Fruit fly (Drosophila melanogaster) whole organism, embryonic: ENCODE data around the gene spd-2.

ENCODE experiments used
- Asciz ChIP-seq: fragments of 200-800 bp; sonication (Bioruptor generic); optimal IDR thresholded peaks from 2 replicates; lab custom pipeline; 2017; ENCODE audit warnings: missing biosample characterization, mild to moderate bottlenecking, missing genetic modification characterization, missing genetic modification reagents
- B-H1 ChIP-seq: fragments of 200-800 bp; sonication (Bioruptor generic); IDR thresholded peaks from 3 replicates; pipeline ENCODE4 v1.3.6; 2022; ENCODE audit warnings: missing biosample characterization, missing genetic modification characterization
- B-H2 ChIP-seq: fragments of 200-800 bp; sonication (Bioruptor generic); optimal IDR thresholded peaks from 2 replicates; lab custom pipeline; 2018; ENCODE audit warnings: missing biosample characterization, mild to moderate bottlenecking, missing genetic modification characterization
- CG10267 ChIP-seq: fragments of 200-800 bp; sonication (Bioruptor generic); optimal IDR thresholded peaks from 2 replicates; lab custom pipeline; 2018; ENCODE audit warnings: missing biosample characterization, mild to moderate bottlenecking, missing genetic modification characterization, moderate library complexity
- CG10565 ChIP-seq: fragments of 200-800 bp; sonication (Bioruptor generic); optimal IDR thresholded peaks from 3 replicates; lab custom pipeline; 2016; ENCODE audit warnings: missing biosample characterization, mild to moderate bottlenecking, missing genetic modification characterization
- CG12155 ChIP-seq: fragments of 200-800 bp; sonication (Bioruptor generic); optimal IDR thresholded peaks from 3 replicates; lab custom pipeline; 2016; ENCODE audit warnings: missing biosample characterization, missing genetic modification characterization
- CG12236 ChIP-seq: fragments of 200-800 bp; sonication (Bioruptor generic); optimal IDR thresholded peaks from 2 replicates; lab custom pipeline; 2016; ENCODE audit warnings: missing biosample characterization, missing genetic modification characterization
- CG12299 ChIP-seq: fragments of 200-800 bp; sonication (Bioruptor generic); optimal IDR thresholded peaks from 2 replicates; lab custom pipeline; 2018; ENCODE audit warnings: missing biosample characterization, mild to moderate bottlenecking, missing genetic modification characterization
- CG13424 ChIP-seq: fragments of 200-800 bp; sonication (Bioruptor generic); optimal IDR thresholded peaks from 2 replicates; lab custom pipeline; 2019; ENCODE audit warnings: missing biosample characterization, mild to moderate bottlenecking, missing genetic modification characterization, moderate library complexity
- CG14050 ChIP-seq: fragments of 200-800 bp; sonication (Bioruptor generic); IDR thresholded peaks from 3 replicates; pipeline ENCODE4 v1.3.6; 2022; ENCODE audit warnings: missing biosample characterization, missing genetic modification characterization
- CG14710 ChIP-seq: fragments of 200-800 bp; sonication (Bioruptor generic); optimal IDR thresholded peaks from 3 replicates; lab custom pipeline; 2019; ENCODE audit warnings: missing biosample characterization, mild to moderate bottlenecking, missing genetic modification characterization, moderate library complexity
- CG18599 ChIP-seq: fragments of 200-800 bp; sonication (Bioruptor generic); optimal IDR thresholded peaks from 3 replicates; lab custom pipeline; 2017; ENCODE audit warnings: missing biosample characterization, missing genetic modification characterization, mild to moderate bottlenecking, moderate library complexity, missing genetic modification reagents
- CG18619 ChIP-seq: fragments of 200-800 bp; sonication (Bioruptor generic); optimal IDR thresholded peaks from 3 replicates; lab custom pipeline; 2017; ENCODE audit warnings: missing biosample characterization, mild to moderate bottlenecking, missing genetic modification characterization
- CG2678 ChIP-seq: fragments of 200-800 bp; sonication (Bioruptor generic); optimal IDR thresholded peaks from 3 replicates; lab custom pipeline; 2019; ENCODE audit warnings: missing biosample characterization, mild to moderate bottlenecking, missing genetic modification characterization, moderate library complexity
- CG2712 ChIP-seq: fragments of 200-800 bp; optimal IDR thresholded peaks from 3 replicates; lab custom pipeline; 2019; ENCODE audit warnings: missing biosample characterization, mild to moderate bottlenecking, missing genetic modification characterization, moderate library complexity
- CG2889 ChIP-seq: fragments of 200-800 bp; sonication (Bioruptor generic); IDR thresholded peaks from 3 replicates; pipeline ENCODE4 v1.3.6; 2022; ENCODE audit warnings: missing biosample characterization, missing genetic modification characterization
- CG32767 ChIP-seq: fragments of 200-800 bp; sonication (Bioruptor generic); IDR thresholded peaks from 2 replicates; pipeline ENCODE4 v1.3.6; 2022; ENCODE audit warnings: missing biosample characterization, missing genetic modification characterization
- CG5245 ChIP-seq: fragments of 200-800 bp; sonication (Bioruptor generic); optimal IDR thresholded peaks from 3 replicates; lab custom pipeline; 2016; ENCODE audit warnings: missing biosample characterization, missing genetic modification characterization
- CG5953 ChIP-seq: fragments of 200-800 bp; sonication (Bioruptor generic); IDR thresholded peaks from 2 replicates; pipeline ENCODE4 v1.3.6; 2022; ENCODE audit warnings: missing biosample characterization, missing genetic modification characterization
- CG7987 ChIP-seq: fragments of 200-800 bp; sonication (Bioruptor generic); optimal IDR thresholded peaks from 2 replicates; lab custom pipeline; 2018; ENCODE audit warnings: missing biosample characterization, mild to moderate bottlenecking, missing genetic modification characterization, moderate library complexity
- CG8359 ChIP-seq: fragments of 200-800 bp; sonication (Bioruptor generic); optimal IDR thresholded peaks from 2 replicates; lab custom pipeline; 2017; ENCODE audit warnings: missing biosample characterization, mild to moderate bottlenecking, missing genetic modification characterization, borderline replicate concordance
- CkIIα-i1 ChIP-seq: fragments of 200-800 bp; sonication (Bioruptor generic); IDR thresholded peaks from 2 replicates; pipeline ENCODE4 v1.3.6; 2022; ENCODE audit warnings: missing biosample characterization, missing genetic modification characterization
- Dp ChIP-seq: fragments of 200-800 bp; sonication (Bioruptor generic); optimal IDR thresholded peaks from 2 replicates; lab custom pipeline; 2018; ENCODE audit warnings: missing biosample characterization, mild to moderate bottlenecking, missing genetic modification characterization, moderate library complexity
- Ets65A ChIP-seq: fragments of 200-800 bp; sonication (Bioruptor generic); peaks from one replicate; lab custom pipeline; 2016; ENCODE audit warnings: missing biosample characterization, missing genetic modification characterization
- Hey ChIP-seq: fragments of 200-800 bp; sonication (Bioruptor generic); optimal IDR thresholded peaks from 3 replicates; lab custom pipeline; 2018; ENCODE audit warnings: missing biosample characterization, mild to moderate bottlenecking, missing genetic modification characterization
- Lhr ChIP-seq: fragments of 200-800 bp; sonication (Bioruptor generic); optimal IDR thresholded peaks from 3 replicates; lab custom pipeline; 2017; ENCODE audit warnings: mild to moderate bottlenecking, missing biosample characterization, missing genetic modification reagents, missing genetic modification characterization
- Meics ChIP-seq: fragments of 200-800 bp; sonication (Bioruptor generic); optimal IDR thresholded peaks from 2 replicates; lab custom pipeline; 2017; ENCODE audit warnings: missing biosample characterization, mild to moderate bottlenecking, missing genetic modification characterization
- Nf-YA ChIP-seq: fragments of 200-800 bp; sonication (Bioruptor generic); IDR thresholded peaks from 2 replicates; pipeline ENCODE4 v1.3.6; 2022; ENCODE audit warnings: missing biosample characterization, missing genetic modification characterization
- Oli ChIP-seq: fragments of 200-800 bp; sonication (Bioruptor generic); optimal IDR thresholded peaks from 2 replicates; lab custom pipeline; 2018; ENCODE audit warnings: missing biosample characterization, mild to moderate bottlenecking, missing genetic modification characterization, moderate library complexity
- PHDP ChIP-seq: fragments of 200-800 bp; sonication (Bioruptor generic); optimal IDR thresholded peaks from 3 replicates; lab custom pipeline; 2018; ENCODE audit warnings: missing biosample characterization, mild to moderate bottlenecking, missing genetic modification characterization, moderate library complexity
- Sox100B ChIP-seq: fragments of 200-800 bp; sonication (Bioruptor generic); optimal IDR thresholded peaks from 3 replicates; lab custom pipeline; 2018; ENCODE audit warnings: missing biosample characterization, mild to moderate bottlenecking, missing genetic modification characterization
- abd-A ChIP-seq: fragments of 200-800 bp; sonication (Bioruptor generic); optimal IDR thresholded peaks from 3 replicates; lab custom pipeline; 2019; ENCODE audit warnings: missing biosample characterization, mild to moderate bottlenecking, missing genetic modification characterization, moderate library complexity
- chm ChIP-seq: fragments of 200-800 bp; sonication (Bioruptor generic); IDR thresholded peaks from 2 replicates; pipeline ENCODE4 v1.3.6; 2022; ENCODE audit warnings: missing biosample characterization, missing genetic modification characterization
- crc ChIP-seq: fragments of 200-800 bp; sonication (Bioruptor generic); optimal IDR thresholded peaks from 2 replicates; lab custom pipeline; 2016; ENCODE audit warnings: missing biosample characterization, missing genetic modification characterization
- fru ChIP-seq: fragments of >200 bp; optimal IDR thresholded peaks from 2 replicates; lab custom pipeline; 2017
- gce ChIP-seq: fragments of 200-800 bp; sonication (Bioruptor generic); IDR thresholded peaks from 3 replicates; pipeline ENCODE4 v1.3.6; 2022; ENCODE audit warnings: missing biosample characterization, missing genetic modification characterization
- her ChIP-seq: fragments of 200-800 bp; sonication (Bioruptor generic); optimal IDR thresholded peaks from 2 replicates; lab custom pipeline; 2016; ENCODE audit warnings: missing biosample characterization, missing genetic modification characterization
- klu ChIP-seq: fragments of 200-800 bp; sonication (Bioruptor generic); IDR thresholded peaks from 2 replicates; pipeline ENCODE4 v1.3.6; 2022; ENCODE audit warnings: missing biosample characterization, missing genetic modification characterization
- knrl ChIP-seq: fragments of 200-800 bp; sonication (Bioruptor generic); IDR thresholded peaks from 3 replicates; pipeline ENCODE4 v1.3.6; 2022; ENCODE audit warnings: missing biosample characterization, missing genetic modification characterization; ENCODE audit not compliant: partially characterized antibody
- lov ChIP-seq, 2 experiments: fragments of 200-800 bp in 1 of 2; fragments of >200 bp in 1 of 2; sonication (Bioruptor generic) in 1 of 2; IDR thresholded peaks in 1 of 2; optimal IDR thresholded peaks in 1 of 2; 2 replicates in 1 of 2; 3 replicates in 1 of 2; pipeline versions ENCODE4 v1.3.6 to Lab custom; 2017 to 2022; ENCODE audit warnings: missing biosample characterization in 1 of 2, missing genetic modification characterization in 1 of 2
- psq ChIP-seq: fragments of 200-800 bp; sonication (Bioruptor generic); optimal IDR thresholded peaks from 2 replicates; lab custom pipeline; 2017; ENCODE audit warnings: missing biosample characterization, missing genetic modification characterization
- pum ChIP-seq: fragments of 200-800 bp; sonication (Bioruptor generic); optimal IDR thresholded peaks from 2 replicates; lab custom pipeline; 2016; ENCODE audit warnings: missing biosample characterization, missing genetic modification characterization
- slp2 ChIP-seq: fragments of 200-800 bp; sonication (Bioruptor generic); optimal IDR thresholded peaks from 2 replicates; lab custom pipeline; 2016; ENCODE audit warnings: missing biosample characterization, missing genetic modification characterization
- so ChIP-seq: fragments of 200-800 bp; sonication (Bioruptor generic); IDR thresholded peaks from 3 replicates; pipeline ENCODE4 v1.3.6; 2022; ENCODE audit warnings: missing biosample characterization, missing genetic modification characterization
- tio ChIP-seq: fragments of 200-800 bp; sonication (Bioruptor generic); optimal IDR thresholded peaks from 2 replicates; lab custom pipeline; 2017; ENCODE audit warnings: missing biosample characterization, missing genetic modification characterization, inconsistent platforms
- trem ChIP-seq: fragments of 200-800 bp; optimal IDR thresholded peaks from 3 replicates; lab custom pipeline; 2019; ENCODE audit warnings: missing biosample characterization, mild to moderate bottlenecking, missing genetic modification characterization, moderate library complexity
- trh ChIP-seq: fragments of 200-800 bp; sonication (Bioruptor generic); optimal IDR thresholded peaks from 2 replicates; lab custom pipeline; 2016; ENCODE audit warnings: missing biosample characterization, missing genetic modification characterization
- vnd ChIP-seq: fragments of 200-800 bp; sonication (Bioruptor generic); IDR thresholded peaks from 3 replicates; pipeline ENCODE4 v1.3.6; 2022; ENCODE audit warnings: missing biosample characterization, missing genetic modification characterization; ENCODE audit not compliant: partially characterized antibody
- zen ChIP-seq: fragments of 200-800 bp; sonication (Bioruptor generic); optimal IDR thresholded peaks from 3 replicates; lab custom pipeline; 2018; ENCODE audit warnings: missing biosample characterization, mild to moderate bottlenecking, missing genetic modification characterization, moderate library complexity
- zfh1 ChIP-seq: fragments of 200-800 bp; sonication (Bioruptor generic); IDR thresholded peaks from 3 replicates; pipeline ENCODE4 v1.3.6; 2022; ENCODE audit warnings: missing biosample characterization, missing genetic modification characterization
- zfh2 ChIP-seq: fragments of 200-800 bp; sonication (Bioruptor generic); optimal IDR thresholded peaks from 2 replicates; lab custom pipeline; 2016; ENCODE audit warnings: missing biosample characterization, missing genetic modification characterization

The spd-2 gene

dm6 chr3L:16635566-16636210 lies 40.9 kb upstream of the spd-2 start (continued):
- TF ChIP-seq tio (GFP tag; lab: Kevin White, UChicago), result peak; percentile 6
- peak; percentile 38 for TF ChIP-seq Oli (tag; lab: Kevin White, UChicago)
- no peak for TF ChIP-seq Asciz (GFP tag; lab: Kevin White, UChicago)
- peak; percentile 46 for TF ChIP-seq CG2712
- TF ChIP-seq CkIIα-i1 (GFP tag; lab: Robert Waterston, UW), result no peak
- TF ChIP-seq chm (GFP tag; lab: Robert Waterston, UW), result no peak
- TF ChIP-seq abd-A, result no peak
- TF ChIP-seq CG13424 (tag; lab: Kevin White, UChicago), result no peak
- no peak for TF ChIP-seq vnd (GFP tag; lab: Robert Waterston, UW)
- no peak for TF ChIP-seq fru
- TF ChIP-seq zfh2 (GFP tag; lab: Kevin White, UChicago), result no peak
- TF ChIP-seq CG7987, result no peak
- TF ChIP-seq trh (GFP tag; lab: Kevin White, UChicago), result no peak
- TF ChIP-seq her (GFP tag; lab: Kevin White, UChicago), result no peak
- TF ChIP-seq CG5245 (GFP tag; lab: Kevin White, UChicago), result no peak
- TF ChIP-seq lov (optimal IDR thresholded peaks at IDR 0.05; lab: Kevin White, UChicago), result no peak
- TF ChIP-seq lov (GFP tag; IDR thresholded peaks at IDR 0.05; lab: Robert Waterston, UW), result no peak
- TF ChIP-seq CG8359, result no peak
- no peak for TF ChIP-seq Hey (tag; lab: Kevin White, UChicago)
- TF ChIP-seq CG12236 (GFP tag; lab: Kevin White, UChicago), result no peak
- no peak for TF ChIP-seq CG10565 (GFP tag; lab: Kevin White, UChicago)
- no peak for TF ChIP-seq B-H1 (GFP tag; lab: Robert Waterston, UW)
- TF ChIP-seq Nf-YA (GFP tag; lab: Robert Waterston, UW), result no peak
- TF ChIP-seq CG5953 (GFP tag; lab: Robert Waterston, UW), result no peak
- no peak for TF ChIP-seq Ets65A (GFP tag; lab: Kevin White, UChicago)
- peak; percentile 59 for TF ChIP-seq CG2678 (tag; lab: Kevin White, UChicago)
- peak; percentile 29 for TF ChIP-seq CG14710 (tag; lab: Kevin White, UChicago)
- TF ChIP-seq slp2 (GFP tag; lab: Kevin White, UChicago), result no peak
- no peak for TF ChIP-seq CG12299 (tag; lab: Kevin White, UChicago)
- TF ChIP-seq zen, result no peak
- TF ChIP-seq klu (GFP tag; lab: Robert Waterston, UW), result no peak
- TF ChIP-seq CG12155 (GFP tag; lab: Kevin White, UChicago), result no peak
- no peak for TF ChIP-seq zfh1
- TF ChIP-seq CG18599 (GFP tag; lab: Kevin White, UChicago), result no peak
- TF ChIP-seq knrl (GFP tag; lab: Robert Waterston, UW), result no peak
- no peak for TF ChIP-seq psq (GFP tag; lab: Kevin White, UChicago)
- peak; percentile 9 for TF ChIP-seq CG10267 (tag; lab: Kevin White, UChicago)
- peak; percentile 6 for TF ChIP-seq trem
- no peak for TF ChIP-seq crc (GFP tag; lab: Kevin White, UChicago)
- TF ChIP-seq so (GFP tag; lab: Robert Waterston, UW), result no peak
- no peak for TF ChIP-seq CG14050 (GFP tag; lab: Robert Waterston, UW)
- peak; percentile 4 for TF ChIP-seq Meics (GFP tag; lab: Kevin White, UChicago)
- TF ChIP-seq Lhr (GFP tag; lab: Kevin White, UChicago), result no peak
- TF ChIP-seq pum (GFP tag; lab: Kevin White, UChicago), result no peak
- TF ChIP-seq Dp (GFP tag; lab: Kevin White, UChicago), result no peak
- no peak for TF ChIP-seq CG18619 (GFP tag; lab: Kevin White, UChicago)
- TF ChIP-seq Sox100B (GFP tag; lab: Kevin White, UChicago), result peak; percentile 18
- TF ChIP-seq PHDP, result peak; percentile 12
- no peak for TF ChIP-seq CG32767
- no peak for TF ChIP-seq CG2889
- no peak for TF ChIP-seq B-H2 (GFP tag; lab: Kevin White, UChicago)
- TF ChIP-seq gce (GFP tag; lab: Robert Waterston, UW), result no peak
